Fruit fly (Drosophila melanogaster) whole organism, embryonic: ENCODE results near the gene CG31816.

ENCODE experiments used
- Atf-2 ChIP-seq: fragments of 200-800 bp; sonication (Bioruptor generic); optimal IDR thresholded peaks from 2 replicates; lab custom pipeline; 2016; ENCODE audit warnings: missing biosample characterization, missing genetic modification characterization
- CG13287 ChIP-seq: fragments of 200-800 bp; sonication (Bioruptor generic); IDR thresholded peaks from 2 replicates; pipeline ENCODE4 v1.3.6; 2022; ENCODE audit warnings: missing biosample characterization, missing genetic modification characterization; ENCODE audit not compliant: partially characterized antibody
- CG1792 ChIP-seq: fragments of 200-800 bp; sonication (Bioruptor generic); optimal IDR thresholded peaks from 2 replicates; lab custom pipeline; 2016; ENCODE audit warnings: missing biosample characterization, missing genetic modification characterization
- CG18011 ChIP-seq: fragments of 200-800 bp; sonication (Bioruptor generic); optimal IDR thresholded peaks from 2 replicates; lab custom pipeline; 2017; ENCODE audit warnings: missing biosample characterization, missing genetic modification characterization, mild to moderate bottlenecking, moderate library complexity, missing genotype
- CG30403 ChIP-seq: fragments of 200-800 bp; sonication (Bioruptor generic); optimal IDR thresholded peaks from 3 replicates; lab custom pipeline; 2016; ENCODE audit warnings: missing biosample characterization, missing genetic modification characterization
- CG34376 ChIP-seq: fragments of 200-800 bp; sonication (Bioruptor generic); optimal IDR thresholded peaks from 2 replicates; lab custom pipeline; 2018; ENCODE audit warnings: missing biosample characterization, mild to moderate bottlenecking, missing genetic modification characterization
- CG4424 ChIP-seq: fragments of 200-800 bp; sonication (Bioruptor generic); optimal IDR thresholded peaks from 3 replicates; lab custom pipeline; 2016; ENCODE audit warnings: missing biosample characterization, missing genetic modification characterization
- CG6683 ChIP-seq: fragments of 200-800 bp; sonication (Bioruptor generic); optimal IDR thresholded peaks from 2 replicates; lab custom pipeline; 2017; ENCODE audit warnings: missing biosample characterization, mild to moderate bottlenecking, missing genetic modification characterization, missing genetic modification reagents
- CG8089 ChIP-seq: fragments of 200-800 bp; sonication (Bioruptor generic); optimal IDR thresholded peaks from 3 replicates; lab custom pipeline; 2016; ENCODE audit warnings: missing biosample characterization, missing genetic modification characterization
- CHES-1-like ChIP-seq: fragments of 200-800 bp; sonication (Bioruptor generic); optimal IDR thresholded peaks from 2 replicates; lab custom pipeline; 2016; ENCODE audit warnings: missing biosample characterization, missing genetic modification characterization
- CoRest ChIP-seq: fragments of 200-800 bp; sonication (Bioruptor generic); optimal IDR thresholded peaks from 3 replicates; lab custom pipeline; 2018; ENCODE audit warnings: missing biosample characterization, mild to moderate bottlenecking, missing genetic modification characterization, moderate library complexity
- Dll ChIP-seq: fragments of 200-800 bp; sonication (Bioruptor generic); IDR thresholded peaks from 4 replicates; pipeline ENCODE4 v1.3.6; 2022; ENCODE audit warnings: missing biosample characterization, missing genetic modification characterization; ENCODE audit not compliant: partially characterized antibody
- Hmx ChIP-seq: fragments of 200-800 bp; sonication (Bioruptor generic); optimal IDR thresholded peaks from 2 replicates; lab custom pipeline; 2016; ENCODE audit warnings: missing biosample characterization, missing genetic modification characterization
- Hr51 ChIP-seq, 2 experiments: fragments of 200-800 bp; sonication (Bioruptor generic); optimal IDR thresholded peaks; 2 replicates in 1 of 2; 3 replicates in 1 of 2; lab custom pipeline; 2016 to 2018; ENCODE audit warnings: missing biosample characterization in 2 of 2, missing genetic modification characterization in 2 of 2, mild to moderate bottlenecking in 1 of 2, moderate library complexity in 1 of 2
- Lim3 ChIP-seq: fragments of 200-800 bp; sonication (Bioruptor generic); IDR thresholded peaks from 2 replicates; pipeline ENCODE4 v1.3.6; 2022; ENCODE audit warnings: missing biosample characterization, missing genetic modification characterization
- Meics ChIP-seq: fragments of 200-800 bp; sonication (Bioruptor generic); optimal IDR thresholded peaks from 2 replicates; lab custom pipeline; 2017; ENCODE audit warnings: missing biosample characterization, mild to moderate bottlenecking, missing genetic modification characterization
- Mrtf ChIP-seq: fragments of 200-800 bp; sonication (Bioruptor generic); IDR thresholded peaks from 3 replicates; pipeline ENCODE4 v1.3.6; 2022; ENCODE audit warnings: missing biosample characterization, missing genetic modification characterization
- Nf-YB ChIP-seq: fragments of 200-800 bp; sonication (Bioruptor generic); optimal IDR thresholded peaks from 3 replicates; lab custom pipeline; 2019; ENCODE audit warnings: missing biosample characterization, mild to moderate bottlenecking, missing genetic modification characterization, moderate library complexity
- NfI ChIP-seq: fragments of 200-800 bp; sonication (Bioruptor generic); optimal IDR thresholded peaks from 3 replicates; lab custom pipeline; 2018; ENCODE audit warnings: missing biosample characterization, mild to moderate bottlenecking, missing genetic modification characterization, moderate library complexity
- Sin3A ChIP-seq: fragments of >200 bp; optimal IDR thresholded peaks from 2 replicates; lab custom pipeline; 2018
- Stat92E ChIP-seq, 3 experiments: fragments of >200 bp in 2 of 3; fragments of 200-800 bp in 1 of 3; sonication (Bioruptor generic) in 1 of 3; optimal IDR thresholded peaks; 2 replicates each; lab custom pipeline; 2017 to 2019; ENCODE audit warnings: missing biosample characterization in 3 of 3, missing genetic modification characterization in 3 of 3, mild to moderate bottlenecking in 1 of 3, moderate library complexity in 1 of 3
- Trl ChIP-seq, 3 experiments: fragments of >200 bp in 2 of 3; fragments of 200-800 bp in 1 of 3; sonication (Bioruptor generic) in 1 of 3; optimal IDR thresholded peaks; 2 replicates in 1 of 3; 3 replicates in 2 of 3; lab custom pipeline; 2016 to 2017; ENCODE audit warnings: missing biosample characterization in 1 of 3, missing genetic modification characterization in 1 of 3
- al ChIP-seq: fragments of 200-800 bp; sonication (Bioruptor generic); IDR thresholded peaks from 2 replicates; pipeline ENCODE4 v1.3.6; 2022; ENCODE audit warnings: missing biosample characterization, missing genetic modification characterization
- amos ChIP-seq: fragments of 200-800 bp; sonication (Bioruptor generic); IDR thresholded peaks from 2 replicates; pipeline ENCODE4 v1.3.6; 2022; ENCODE audit warnings: missing biosample characterization, missing genetic modification characterization; ENCODE audit not compliant: partially characterized antibody
- ara ChIP-seq: fragments of 200-800 bp; sonication (Bioruptor generic); IDR thresholded peaks from 2 replicates; pipeline ENCODE4 v1.3.6; 2022; ENCODE audit warnings: missing biosample characterization, missing genetic modification characterization
- crol ChIP-seq: fragments of 200-800 bp; sonication (Bioruptor generic); IDR thresholded peaks from 2 replicates; pipeline ENCODE4 v1.3.6; 2022; ENCODE audit warnings: missing biosample characterization, missing genetic modification characterization
- dmrt99B ChIP-seq: fragments of 200-800 bp; sonication (Bioruptor generic); optimal IDR thresholded peaks from 2 replicates; lab custom pipeline; 2018; ENCODE audit warnings: missing biosample characterization, mild to moderate bottlenecking, missing genetic modification characterization, moderate library complexity
- dysf ChIP-seq: fragments of 200-800 bp; sonication (Bioruptor generic); IDR thresholded peaks from 3 replicates; pipeline ENCODE4 v1.3.6; 2022; ENCODE audit warnings: missing biosample characterization, missing genetic modification characterization
- en ChIP-seq: fragments of 200-800 bp; sonication (Bioruptor generic); optimal IDR thresholded peaks from 2 replicates; lab custom pipeline; 2016; ENCODE audit warnings: missing biosample characterization, missing genetic modification characterization
- exex ChIP-seq: fragments of 200-800 bp; sonication (Bioruptor generic); optimal IDR thresholded peaks from 4 replicates; lab custom pipeline; 2018; ENCODE audit warnings: missing biosample characterization, mild to moderate bottlenecking, missing genetic modification characterization, moderate library complexity
- gcm ChIP-seq: fragments of 200-800 bp; sonication (Bioruptor generic); optimal IDR thresholded peaks from 2 replicates; lab custom pipeline; 2019; ENCODE audit warnings: missing biosample characterization, mild to moderate bottlenecking, missing genetic modification characterization, moderate library complexity
- hb ChIP-seq: fragments of 200-800 bp; sonication (Bioruptor generic); IDR thresholded peaks from 3 replicates; pipeline ENCODE4 v1.3.6; 2022; ENCODE audit warnings: missing biosample characterization, missing genetic modification characterization; ENCODE audit not compliant: partially characterized antibody
- kni ChIP-seq: fragments of 200-800 bp; sonication (Bioruptor generic); optimal IDR thresholded peaks from 3 replicates; lab custom pipeline; 2017; ENCODE audit warnings: mild to moderate bottlenecking, missing biosample characterization, missing genetic modification reagents, missing genetic modification characterization
- lola ChIP-seq, 3 experiments: fragments of >200 bp in 2 of 3; fragments of 200-800 bp in 1 of 3; sonication (Bioruptor generic) in 1 of 3; optimal IDR thresholded peaks; 2 replicates each; lab custom pipeline; 2017 to 2019; ENCODE audit warnings: missing biosample characterization in 3 of 3, missing genetic modification characterization in 3 of 3, mild to moderate bottlenecking in 1 of 3, moderate library complexity in 1 of 3
- mam ChIP-seq: fragments of 200-800 bp; sonication (Bioruptor generic); optimal IDR thresholded peaks from 3 replicates; lab custom pipeline; 2016; ENCODE audit warnings: missing biosample characterization, missing genetic modification characterization
- pan ChIP-seq, 4 experiments: fragments of >200 bp in 3 of 4; fragments of 200-800 bp in 1 of 4; sonication (Bioruptor generic) in 1 of 4; optimal IDR thresholded peaks in 3 of 4; IDR thresholded peaks in 1 of 4; 2 replicates each; pipeline versions ENCODE4 v1.3.6 to Lab custom; 2017 to 2022; ENCODE audit warnings: missing biosample characterization in 2 of 4, missing genetic modification characterization in 2 of 4, mixed read lengths in 1 of 4
- ranshi ChIP-seq: fragments of 200-800 bp; sonication (Bioruptor generic); IDR thresholded peaks from 2 replicates; pipeline ENCODE4 v1.3.6; 2022; ENCODE audit warnings: missing biosample characterization, missing genetic modification characterization
- sens ChIP-seq: fragments of 200-800 bp; sonication (Bioruptor generic); peaks from one replicate; lab custom pipeline; 2016; ENCODE audit warnings: missing biosample characterization, missing genetic modification characterization
- sens-2 ChIP-seq: fragments of 200-800 bp; sonication (Bioruptor generic); IDR thresholded peaks from 2 replicates; pipeline ENCODE4 v1.3.6; 2022; ENCODE audit warnings: missing biosample characterization, missing genetic modification characterization
- so ChIP-seq: fragments of 200-800 bp; sonication (Bioruptor generic); IDR thresholded peaks from 3 replicates; pipeline ENCODE4 v1.3.6; 2022; ENCODE audit warnings: missing biosample characterization, missing genetic modification characterization
- ssp ChIP-seq: fragments of 200-800 bp; sonication (Bioruptor generic); IDR thresholded peaks from 2 replicates; pipeline ENCODE4 v1.3.6; 2022; ENCODE audit warnings: missing biosample characterization, missing genetic modification characterization
- toy ChIP-seq: fragments of 200-800 bp; sonication (Bioruptor generic); IDR thresholded peaks from 2 replicates; pipeline ENCODE4 v1.3.6; 2022; ENCODE audit warnings: missing biosample characterization, missing genetic modification characterization
- trh ChIP-seq: fragments of 200-800 bp; sonication (Bioruptor generic); optimal IDR thresholded peaks from 2 replicates; lab custom pipeline; 2016; ENCODE audit warnings: missing biosample characterization, missing genetic modification characterization
- tup ChIP-seq: fragments of 200-800 bp; sonication (Bioruptor generic); optimal IDR thresholded peaks from 2 replicates; lab custom pipeline; 2016; ENCODE audit warnings: missing biosample characterization, mild to moderate bottlenecking, missing genetic modification characterization, moderate library complexity
- zen2 ChIP-seq: fragments of 200-800 bp; sonication (Bioruptor generic); IDR thresholded peaks from 3 replicates; pipeline ENCODE4 v1.3.6; 2022; ENCODE audit warnings: missing biosample characterization, missing genetic modification characterization; ENCODE audit not compliant: partially characterized antibody

The CG31816 gene

DNA sequence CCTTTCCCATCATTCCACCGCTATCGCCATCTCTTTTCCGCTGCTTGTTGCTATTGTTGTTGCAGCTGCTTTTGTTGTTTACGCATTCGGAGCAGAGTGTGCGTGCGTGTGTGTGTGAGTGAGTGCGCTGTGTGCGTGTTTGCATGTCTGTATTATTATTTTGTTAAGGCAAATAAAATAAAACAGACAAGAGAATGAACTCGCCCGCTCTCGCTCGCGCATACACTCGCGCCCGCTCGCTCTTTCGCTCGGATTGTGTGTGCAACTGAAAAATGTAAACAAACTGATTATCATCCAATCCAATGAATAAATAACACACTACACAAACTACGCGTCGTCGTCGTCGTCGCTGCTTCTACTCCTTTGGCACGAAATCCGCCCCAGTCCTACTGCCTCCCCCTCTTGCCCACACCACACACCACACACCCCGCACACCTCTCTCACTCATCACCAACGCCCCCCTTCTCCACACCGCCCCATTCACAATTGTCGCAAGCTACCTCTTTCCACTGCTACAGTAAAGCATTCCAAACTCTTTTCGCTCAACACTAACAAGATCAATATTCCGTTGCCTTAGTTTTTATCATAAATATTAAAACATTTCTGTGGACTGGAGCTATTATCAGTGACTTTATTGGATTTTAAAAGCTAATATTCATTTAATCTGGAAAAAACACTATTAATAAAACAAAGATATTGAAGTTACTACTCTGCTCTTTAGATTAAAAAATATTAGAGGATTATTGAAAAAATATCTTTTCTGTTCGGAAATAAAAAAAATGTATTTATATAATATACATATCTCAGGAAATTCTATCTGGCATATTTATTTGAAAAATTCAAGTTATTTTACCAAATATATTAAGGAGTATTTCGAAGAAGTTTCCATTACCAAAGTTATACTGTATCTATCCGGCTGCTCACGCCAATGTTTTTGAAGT lies 20.7 kb upstream of the CG31816 start (continued):
- TF ChIP-seq CG30403 (GFP tag; lab: Kevin White, UChicago) (peak; percentile 38), tup (GFP tag; lab: Kevin White, UChicago) (peak; percentile 64), kni (GFP tag; lab: Kevin White, UChicago) (peak; percentile 99), so (GFP tag; lab: Robert Waterston, UW) (peak; percentile 87; the same call in 2 of the 3 replicates), pan (optimal IDR thresholded peaks at IDR 0.05; lab: Kevin White, UChicago) (no peak), pan (GFP tag; optimal IDR thresholded peaks at IDR 0.05 in 1 of 2, IDR thresholded peaks at IDR 0.05 in 1 of 2) (peak in 1 of 2 experiments; percentile 62), Meics (GFP tag; lab: Kevin White, UChicago) (peak; percentile 76), Trl (optimal IDR thresholded peaks at IDR 0.05; lab: Kevin White, UChicago) (peak; percentile 73 to 90), Trl (GFP tag; optimal IDR thresholded peaks at IDR 0.05; lab: Kevin White, UChicago) (peak; percentile 92), Sin3A (no peak), sens-2 (GFP tag; lab: Robert Waterston, UW) (no peak; the same call in 1 of the 2 replicates), exex (tag; lab: Kevin White, UChicago) (peak; percentile 53), gcm (peak; percentile 89), Mrtf (GFP tag; lab: Robert Waterston, UW) (peak; percentile 38; the same call in 2 of the 3 replicates), Lim3 (GFP tag; lab: Robert Waterston, UW) (no peak), trh (peak; percentile 75), amos (no peak), zen2 (GFP tag; lab: Robert Waterston, UW) (peak; percentile 49; the same call in 1 of the 3 replicates), ara (GFP tag; lab: Robert Waterston, UW) (peak; percentile 73; the same call in 1 of the 2 replicates), dysf (GFP tag; lab: Robert Waterston, UW) (peak; percentile 61; the same call in 2 of the 3 replicates), al (GFP tag; lab: Robert Waterston, UW) (no peak), Hmx (GFP tag; lab: Kevin White, UChicago) (no peak), toy (no peak), mam (GFP tag; lab: Kevin White, UChicago) (no peak), Dll (peak; percentile 38; the same call in 2 of the 4 replicates), CG8089 (GFP tag; lab: Kevin White, UChicago) (peak; percentile 90), dmrt99B (peak; percentile 74), CoRest (tag; lab: Kevin White, UChicago) (peak; percentile 73), hb (GFP tag; lab: Robert Waterston, UW) (no peak), Stat92E (GFP tag; optimal IDR thresholded peaks at IDR 0.05; lab: Kevin White, UChicago) (peak in 1 of 3 experiments; percentile 84), NfI (GFP tag; lab: Kevin White, UChicago) (peak; percentile 25), CG13287 (peak; percentile 36; the same call in 1 of the 2 replicates), Atf-2 (GFP tag; lab: Kevin White, UChicago) (peak; percentile 79), CG6683 (GFP tag; lab: Kevin White, UChicago) (peak; percentile 79), CHES-1-like (peak; percentile 83), Hr51 (GFP tag; optimal IDR thresholded peaks at IDR 0.05; lab: Kevin White, UChicago) (peak; percentile 22 to 80), ssp (GFP tag; lab: Robert Waterston, UW) (no peak), crol (GFP tag; lab: Robert Waterston, UW) (peak; percentile 99), ranshi (GFP tag; lab: Robert Waterston, UW) (peak; percentile 61; the same call in 1 of the 2 replicates), Nf-YB (GFP tag; lab: Kevin White, UChicago) (peak; percentile 81), en (GFP tag; lab: Kevin White, UChicago) (peak; percentile 62), CG18011 (GFP tag; lab: Kevin White, UChicago) (peak; percentile 70), lola (GFP tag; optimal IDR thresholded peaks at IDR 0.05; lab: Kevin White, UChicago) (peak in 1 of 3 experiments; percentile 89), CG34376 (peak; percentile 90), CG4424 (GFP tag; lab: Kevin White, UChicago) (peak; percentile 70), CG1792 (GFP tag; lab: Kevin White, UChicago) (peak; percentile 69), sens (peak; percentile 95)
